Fruit fly (Drosophila melanogaster) whole organism, prepupa: Measurements from ENCODE around the gene CG7191.

ENCODE experiments used
- CG15336 ChIP-seq: fragments of 200-800 bp; sonication (Bioruptor generic); IDR thresholded peaks from 2 replicates; pipeline ENCODE4 v1.3.6; 2022; ENCODE audit warnings: missing biosample characterization, missing genetic modification characterization
- CG6808 ChIP-seq: fragments of 200-800 bp; sonication (Bioruptor generic); optimal IDR thresholded peaks from 3 replicates; lab custom pipeline; 2017; ENCODE audit warnings: missing biosample characterization, missing genetic modification characterization, mild to moderate bottlenecking, moderate library complexity, missing genetic modification reagents
- Hr39 ChIP-seq: fragments of 200-800 bp; sonication (Bioruptor generic); optimal IDR thresholded peaks from 2 replicates; lab custom pipeline; 2016; ENCODE audit warnings: missing biosample characterization, missing genetic modification characterization
- OdsH ChIP-seq: fragments of 200-800 bp; sonication (Bioruptor generic); optimal IDR thresholded peaks from 3 replicates; lab custom pipeline; 2016; ENCODE audit warnings: missing biosample characterization, missing genetic modification characterization
- Sox102F ChIP-seq: fragments of 200-800 bp; sonication (Bioruptor generic); optimal IDR thresholded peaks from 2 replicates; lab custom pipeline; 2016; ENCODE audit warnings: missing biosample characterization, mild to moderate bottlenecking, missing genetic modification characterization
- Sox14 ChIP-seq: fragments of 200-800 bp; sonication (Bioruptor generic); optimal IDR thresholded peaks from 3 replicates; lab custom pipeline; 2016; ENCODE audit warnings: missing biosample characterization, missing genetic modification characterization
- dsx ChIP-seq: fragments of 200-800 bp; optimal IDR thresholded peaks from 3 replicates; lab custom pipeline; 2019; ENCODE audit warnings: missing biosample characterization, mild to moderate bottlenecking, missing genetic modification characterization, moderate library complexity; ENCODE audit not compliant: poor library complexity, severe bottlenecking
- fkh ChIP-seq: fragments of 200-800 bp; sonication (Bioruptor generic); optimal IDR thresholded peaks from 3 replicates; lab custom pipeline; 2017; ENCODE audit warnings: missing biosample characterization, mild to moderate bottlenecking, missing genetic modification characterization, moderate library complexity

- TF ChIP-seq Hr39 (GFP tag; lab: Kevin White, UChicago) (no peak), dsx (GFP tag; lab: Kevin White, UChicago) (no peak), fkh (GFP tag; lab: Kevin White, UChicago) (no peak), Sox14 (GFP tag; lab: Kevin White, UChicago) (no peak), CG15336 (GFP tag; lab: Robert Waterston, UW) (peak; percentile 48; the same call in 1 of the 2 replicates), Sox102F (GFP tag; lab: Kevin White, UChicago) (no peak), OdsH (no peak), CG6808 (GFP tag; lab: Kevin White, UChicago) (no peak)
Observed at dm6 chr2L:7756835-7757234, 10.6 kb upstream of the CG7191 start.
